Fruit fly (Drosophila melanogaster) whole organism, embryonic: ENCODE results near the gene Scm.

Source experiments
- B-H1 ChIP-seq: fragments of 200-800 bp; sonication (Bioruptor generic); IDR thresholded peaks from 3 replicates; pipeline ENCODE4 v1.3.6; 2022; ENCODE audit warnings: missing biosample characterization, missing genetic modification characterization
- CG11504 ChIP-seq: fragments of 200-800 bp; sonication (Bioruptor generic); optimal IDR thresholded peaks from 3 replicates; lab custom pipeline; 2019; ENCODE audit warnings: missing biosample characterization, mild to moderate bottlenecking, missing genetic modification characterization, moderate library complexity
- CG11560 ChIP-seq: fragments of 200-800 bp; sonication (Bioruptor generic); IDR thresholded peaks from 3 replicates; pipeline ENCODE4 v1.3.6; 2022; ENCODE audit warnings: missing biosample characterization, missing genetic modification characterization
- CG12219 ChIP-seq: fragments of 200-800 bp; sonication (Bioruptor generic); optimal IDR thresholded peaks from 3 replicates; lab custom pipeline; 2018; ENCODE audit warnings: missing biosample characterization, mild to moderate bottlenecking, missing genetic modification characterization
- CG12236 ChIP-seq: fragments of 200-800 bp; sonication (Bioruptor generic); optimal IDR thresholded peaks from 2 replicates; lab custom pipeline; 2016; ENCODE audit warnings: missing biosample characterization, missing genetic modification characterization
- CG12744 ChIP-seq: fragments of 200-800 bp; sonication (Bioruptor generic); optimal IDR thresholded peaks from 2 replicates; lab custom pipeline; 2016; ENCODE audit warnings: missing biosample characterization, missing genetic modification characterization
- CG17328 ChIP-seq: fragments of 200-800 bp; sonication (Bioruptor generic); IDR thresholded peaks from 2 replicates; pipeline ENCODE4 v1.3.6; 2022; ENCODE audit warnings: missing biosample characterization, missing genetic modification characterization
- CG17568 ChIP-seq: fragments of 200-800 bp; sonication (Bioruptor generic); optimal IDR thresholded peaks from 2 replicates; lab custom pipeline; 2018; ENCODE audit warnings: missing biosample characterization, mild to moderate bottlenecking, missing genetic modification characterization, moderate library complexity
- CG18011 ChIP-seq: fragments of 200-800 bp; sonication (Bioruptor generic); optimal IDR thresholded peaks from 2 replicates; lab custom pipeline; 2017; ENCODE audit warnings: missing biosample characterization, missing genetic modification characterization, mild to moderate bottlenecking, moderate library complexity, missing genotype
- CG1832 ChIP-seq: fragments of 200-800 bp; sonication (Bioruptor generic); optimal IDR thresholded peaks from 2 replicates; lab custom pipeline; 2017; ENCODE audit warnings: missing biosample characterization, mild to moderate bottlenecking, missing genetic modification characterization, inconsistent platforms
- CG18619 ChIP-seq: fragments of 200-800 bp; sonication (Bioruptor generic); optimal IDR thresholded peaks from 3 replicates; lab custom pipeline; 2017; ENCODE audit warnings: missing biosample characterization, mild to moderate bottlenecking, missing genetic modification characterization
- CG2129 ChIP-seq: fragments of 200-800 bp; sonication (Bioruptor generic); IDR thresholded peaks from 2 replicates; pipeline ENCODE4 v1.3.6; 2022; ENCODE audit warnings: missing biosample characterization, missing genetic modification characterization; ENCODE audit not compliant: partially characterized antibody
- CG5953 ChIP-seq: fragments of 200-800 bp; sonication (Bioruptor generic); IDR thresholded peaks from 2 replicates; pipeline ENCODE4 v1.3.6; 2022; ENCODE audit warnings: missing biosample characterization, missing genetic modification characterization
- CG6765 ChIP-seq: fragments of 200-800 bp; sonication (Bioruptor generic); optimal IDR thresholded peaks from 3 replicates; lab custom pipeline; 2017; ENCODE audit warnings: missing biosample characterization, mild to moderate bottlenecking, missing genetic modification characterization
- CG7963 ChIP-seq: fragments of 200-800 bp; sonication (Bioruptor generic); IDR thresholded peaks from 3 replicates; pipeline ENCODE4 v1.3.6; 2022; ENCODE audit warnings: missing biosample characterization, missing genetic modification characterization; ENCODE audit not compliant: partially characterized antibody
- CG8089 ChIP-seq: fragments of 200-800 bp; sonication (Bioruptor generic); optimal IDR thresholded peaks from 3 replicates; lab custom pipeline; 2016; ENCODE audit warnings: missing biosample characterization, missing genetic modification characterization
- CG9437 ChIP-seq: fragments of 200-800 bp; sonication (Bioruptor generic); optimal IDR thresholded peaks from 2 replicates; lab custom pipeline; 2018; ENCODE audit warnings: missing biosample characterization, mild to moderate bottlenecking, missing genetic modification characterization
- CG9876 ChIP-seq: fragments of 200-800 bp; sonication (Bioruptor generic); optimal IDR thresholded peaks from 2 replicates; lab custom pipeline; 2016; ENCODE audit warnings: missing biosample characterization, missing genetic modification characterization
- Chrac-16 ChIP-seq: fragments of 200-800 bp; sonication (Bioruptor generic); optimal IDR thresholded peaks from 3 replicates; lab custom pipeline; 2016; ENCODE audit warnings: missing biosample characterization, missing genetic modification characterization
- D19A ChIP-seq: fragments of 200-800 bp; optimal IDR thresholded peaks from 3 replicates; lab custom pipeline; 2019; ENCODE audit warnings: missing biosample characterization, mild to moderate bottlenecking, missing genetic modification characterization, moderate library complexity
- D19B ChIP-seq: fragments of 200-800 bp; sonication (Bioruptor generic); optimal IDR thresholded peaks from 2 replicates; lab custom pipeline; 2017; ENCODE audit warnings: missing biosample characterization, mild to moderate bottlenecking, missing genetic modification characterization
- Dip2 ChIP-seq: fragments of 200-800 bp; sonication (Bioruptor generic); IDR thresholded peaks from 2 replicates; pipeline ENCODE4 v1.3.6; 2022; ENCODE audit warnings: missing biosample characterization, missing genetic modification characterization
- ERR ChIP-seq: fragments of 200-800 bp; sonication (Bioruptor generic); optimal IDR thresholded peaks from 2 replicates; lab custom pipeline; 2016; ENCODE audit warnings: missing biosample characterization, missing genetic modification characterization
- Ets65A ChIP-seq: fragments of 200-800 bp; sonication (Bioruptor generic); peaks from one replicate; lab custom pipeline; 2016; ENCODE audit warnings: missing biosample characterization, missing genetic modification characterization
- Fer3 ChIP-seq: fragments of 200-800 bp; sonication (Bioruptor generic); optimal IDR thresholded peaks from 2 replicates; lab custom pipeline; 2018; ENCODE audit warnings: missing biosample characterization, mild to moderate bottlenecking, missing genetic modification characterization, moderate library complexity
- Hey ChIP-seq: fragments of 200-800 bp; sonication (Bioruptor generic); optimal IDR thresholded peaks from 3 replicates; lab custom pipeline; 2018; ENCODE audit warnings: missing biosample characterization, mild to moderate bottlenecking, missing genetic modification characterization
- Mad ChIP-seq: fragments of 200-800 bp; sonication (Bioruptor generic); optimal IDR thresholded peaks from 2 replicates; lab custom pipeline; 2016; ENCODE audit warnings: missing biosample characterization, missing genetic modification characterization
- Myb ChIP-seq: fragments of 200-800 bp; sonication (Bioruptor generic); optimal IDR thresholded peaks from 2 replicates; lab custom pipeline; 2016; ENCODE audit warnings: missing biosample characterization, missing genetic modification characterization
- NC2β ChIP-seq: fragments of 200-800 bp; sonication (Bioruptor generic); optimal IDR thresholded peaks from 2 replicates; lab custom pipeline; 2016; ENCODE audit warnings: missing biosample characterization, missing genetic modification characterization
- Rfx ChIP-seq: fragments of 200-800 bp; sonication (Bioruptor generic); IDR thresholded peaks from 2 replicates; pipeline ENCODE4 v1.3.6; 2022; ENCODE audit warnings: missing biosample characterization, missing genetic modification characterization
- Rx ChIP-seq: fragments of 200-800 bp; sonication (Bioruptor generic); IDR thresholded peaks from 2 replicates; pipeline ENCODE4 v1.3.6; 2022; ENCODE audit warnings: missing biosample characterization, missing genetic modification characterization
- Tbp ChIP-seq: fragments of >200 bp; optimal IDR thresholded peaks from 2 replicates; lab custom pipeline; 2018; ENCODE audit warnings: missing biosample characterization, missing genetic modification characterization
- Usf ChIP-seq: fragments of 200-800 bp; sonication (Bioruptor generic); optimal IDR thresholded peaks from 2 replicates; lab custom pipeline; 2017; ENCODE audit warnings: missing genotype, missing biosample characterization, missing genetic modification characterization
- ara ChIP-seq: fragments of 200-800 bp; sonication (Bioruptor generic); IDR thresholded peaks from 2 replicates; pipeline ENCODE4 v1.3.6; 2022; ENCODE audit warnings: missing biosample characterization, missing genetic modification characterization
- chif ChIP-seq, 2 experiments: fragments of 200-800 bp; sonication (Bioruptor generic); optimal IDR thresholded peaks; 3 replicates each; lab custom pipeline; 2016; ENCODE audit warnings: missing biosample characterization in 2 of 2, missing genetic modification characterization in 2 of 2
- crc ChIP-seq: fragments of 200-800 bp; sonication (Bioruptor generic); optimal IDR thresholded peaks from 2 replicates; lab custom pipeline; 2016; ENCODE audit warnings: missing biosample characterization, missing genetic modification characterization
- dysf ChIP-seq: fragments of 200-800 bp; sonication (Bioruptor generic); IDR thresholded peaks from 3 replicates; pipeline ENCODE4 v1.3.6; 2022; ENCODE audit warnings: missing biosample characterization, missing genetic modification characterization
- eve ChIP-seq, 2 experiments: fragments of >200 bp; optimal IDR thresholded peaks; 2 replicates each; lab custom pipeline; 2017; ENCODE audit warnings: missing biosample characterization in 2 of 2, missing genetic modification characterization in 2 of 2
- eyg ChIP-seq: fragments of 200-800 bp; sonication (Bioruptor generic); optimal IDR thresholded peaks from 3 replicates; lab custom pipeline; 2016; ENCODE audit warnings: missing biosample characterization, missing genetic modification characterization
- fd3F ChIP-seq: fragments of 200-800 bp; sonication (Bioruptor generic); optimal IDR thresholded peaks from 2 replicates; lab custom pipeline; 2018; ENCODE audit warnings: missing biosample characterization, mild to moderate bottlenecking, missing genetic modification characterization, moderate library complexity
- gce ChIP-seq: fragments of 200-800 bp; sonication (Bioruptor generic); IDR thresholded peaks from 3 replicates; pipeline ENCODE4 v1.3.6; 2022; ENCODE audit warnings: missing biosample characterization, missing genetic modification characterization
- gro ChIP-seq: fragments of 200-800 bp; sonication (Bioruptor generic); optimal IDR thresholded peaks from 2 replicates; lab custom pipeline; 2016; ENCODE audit warnings: missing biosample characterization, missing genetic modification characterization
- h ChIP-seq: fragments of >200 bp; optimal IDR thresholded peaks from 2 replicates; lab custom pipeline; 2017
- hbn ChIP-seq: fragments of 200-800 bp; sonication (Bioruptor generic); IDR thresholded peaks from 2 replicates; pipeline ENCODE4 v1.3.6; 2022; ENCODE audit warnings: missing biosample characterization, missing genetic modification characterization; ENCODE audit not compliant: partially characterized antibody
- inv ChIP-seq: fragments of 200-800 bp; sonication (Bioruptor generic); IDR thresholded peaks from 2 replicates; pipeline ENCODE4 v1.3.6; 2022; ENCODE audit warnings: missing biosample characterization, missing genetic modification characterization; ENCODE audit not compliant: partially characterized antibody
- pan ChIP-seq, 4 experiments: fragments of >200 bp in 3 of 4; fragments of 200-800 bp in 1 of 4; sonication (Bioruptor generic) in 1 of 4; optimal IDR thresholded peaks in 3 of 4; IDR thresholded peaks in 1 of 4; 2 replicates each; pipeline versions ENCODE4 v1.3.6 to Lab custom; 2017 to 2022; ENCODE audit warnings: missing biosample characterization in 2 of 4, missing genetic modification characterization in 2 of 4, mixed read lengths in 1 of 4
- pb ChIP-seq: fragments of 200-800 bp; sonication (Bioruptor generic); optimal IDR thresholded peaks from 3 replicates; lab custom pipeline; 2016; ENCODE audit warnings: missing biosample characterization, missing genetic modification characterization
- psq ChIP-seq: fragments of 200-800 bp; sonication (Bioruptor generic); optimal IDR thresholded peaks from 2 replicates; lab custom pipeline; 2017; ENCODE audit warnings: missing biosample characterization, missing genetic modification characterization
- ranshi ChIP-seq: fragments of 200-800 bp; sonication (Bioruptor generic); IDR thresholded peaks from 2 replicates; pipeline ENCODE4 v1.3.6; 2022; ENCODE audit warnings: missing biosample characterization, missing genetic modification characterization
- salm ChIP-seq: fragments of 200-800 bp; sonication (Bioruptor generic); optimal IDR thresholded peaks from 2 replicates; lab custom pipeline; 2018; ENCODE audit warnings: missing biosample characterization, mild to moderate bottlenecking, missing genetic modification characterization
- sisA ChIP-seq: fragments of 200-800 bp; sonication (Bioruptor generic); IDR thresholded peaks from 2 replicates; pipeline ENCODE4 v1.3.6; 2022; ENCODE audit warnings: missing biosample characterization, missing genetic modification characterization
- so ChIP-seq: fragments of 200-800 bp; sonication (Bioruptor generic); IDR thresholded peaks from 3 replicates; pipeline ENCODE4 v1.3.6; 2022; ENCODE audit warnings: missing biosample characterization, missing genetic modification characterization

Gene Scm

dm6 chr3R:9618331-9618730, 19.1 kb downstream of the Scm start:
- TF ChIP-seq CG17328 (GFP tag; lab: Robert Waterston, UW) (peak; percentile 88), Ets65A (GFP tag; lab: Kevin White, UChicago) (peak; percentile 95), CG12219 (GFP tag; lab: Kevin White, UChicago) (peak; percentile 69), pb (GFP tag; lab: Kevin White, UChicago) (peak; percentile 42), inv (GFP tag; lab: Robert Waterston, UW) (no peak), CG2129 (GFP tag; lab: Robert Waterston, UW) (no peak), CG18619 (GFP tag; lab: Kevin White, UChicago) (peak; percentile 28), CG11560 (peak; percentile 34; the same call in 1 of the 3 replicates), Fer3 (tag; lab: Kevin White, UChicago) (peak; percentile 60), Myb (peak; percentile 31), gce (GFP tag; lab: Robert Waterston, UW) (0 out of 3 replicates have a peak, but pooled peaks have one; percentile 63), D19A (tag; lab: Kevin White, UChicago) (peak; percentile 8), CG12236 (no peak), ERR (no peak), CG11504 (tag; lab: Kevin White, UChicago) (peak; percentile 81), Dip2 (no peak), CG8089 (peak; percentile 62), CG6765 (GFP tag; lab: Kevin White, UChicago) (no peak), Chrac-16 (GFP tag; lab: Kevin White, UChicago) (peak; percentile 69), chif (GFP tag; optimal IDR thresholded peaks at IDR 0.05; lab: Kevin White, UChicago) (peak; percentile 76 to 85), Usf (GFP tag; lab: Kevin White, UChicago) (peak; percentile 9), pan (optimal IDR thresholded peaks at IDR 0.05; lab: Kevin White, UChicago) (no peak), pan (GFP tag; optimal IDR thresholded peaks at IDR 0.05 in 1 of 2, IDR thresholded peaks at IDR 0.05 in 1 of 2) (peak in 1 of 2 experiments; percentile 86), sisA (GFP tag; lab: Robert Waterston, UW) (peak; percentile 86), h (lab: Kevin White, UChicago) (no peak), dysf (GFP tag; lab: Robert Waterston, UW) (peak; percentile 79), crc (GFP tag; lab: Kevin White, UChicago) (peak; percentile 26), CG12744 (GFP tag; lab: Kevin White, UChicago) (no peak), ara (GFP tag; lab: Robert Waterston, UW) (peak; percentile 79), CG9876 (GFP tag; lab: Kevin White, UChicago) (peak; percentile 52), eve (GFP tag; optimal IDR thresholded peaks at IDR 0.05; lab: Kevin White, UChicago) (no peak), Tbp (GFP tag; lab: Kevin White, UChicago) (no peak), Rfx (peak; percentile 71), B-H1 (GFP tag; lab: Robert Waterston, UW) (peak; percentile 61), CG18011 (no peak), Rx (GFP tag; lab: Robert Waterston, UW) (peak; percentile 69; the same call in 1 of the 2 replicates), NC2β (GFP tag; lab: Kevin White, UChicago) (peak; percentile 71), Hey (tag; lab: Kevin White, UChicago) (no peak), ranshi (GFP tag; lab: Robert Waterston, UW) (peak; percentile 74), so (GFP tag; lab: Robert Waterston, UW) (peak; percentile 84), gro (GFP tag; lab: Kevin White, UChicago) (no peak), CG5953 (peak; percentile 79), CG17568 (GFP tag; lab: Kevin White, UChicago) (peak; percentile 5), CG1832 (GFP tag; lab: Kevin White, UChicago) (no peak), fd3F (GFP tag; lab: Kevin White, UChicago) (peak; percentile 31), salm (peak; percentile 31), eyg (GFP tag; lab: Kevin White, UChicago) (peak; percentile 4), D19B (GFP tag; lab: Kevin White, UChicago) (peak; percentile 28), hbn (GFP tag; lab: Robert Waterston, UW) (no peak), CG9437 (GFP tag; lab: Kevin White, UChicago) (peak; percentile 21), psq (GFP tag; lab: Kevin White, UChicago) (no peak), CG7963 (GFP tag; lab: Robert Waterston, UW) (no peak), Mad (GFP tag; lab: Kevin White, UChicago) (peak; percentile 46)
